Fruit fly (Drosophila melanogaster): ENCODE measurements around the gene ed.

Gene ed

DNA sequence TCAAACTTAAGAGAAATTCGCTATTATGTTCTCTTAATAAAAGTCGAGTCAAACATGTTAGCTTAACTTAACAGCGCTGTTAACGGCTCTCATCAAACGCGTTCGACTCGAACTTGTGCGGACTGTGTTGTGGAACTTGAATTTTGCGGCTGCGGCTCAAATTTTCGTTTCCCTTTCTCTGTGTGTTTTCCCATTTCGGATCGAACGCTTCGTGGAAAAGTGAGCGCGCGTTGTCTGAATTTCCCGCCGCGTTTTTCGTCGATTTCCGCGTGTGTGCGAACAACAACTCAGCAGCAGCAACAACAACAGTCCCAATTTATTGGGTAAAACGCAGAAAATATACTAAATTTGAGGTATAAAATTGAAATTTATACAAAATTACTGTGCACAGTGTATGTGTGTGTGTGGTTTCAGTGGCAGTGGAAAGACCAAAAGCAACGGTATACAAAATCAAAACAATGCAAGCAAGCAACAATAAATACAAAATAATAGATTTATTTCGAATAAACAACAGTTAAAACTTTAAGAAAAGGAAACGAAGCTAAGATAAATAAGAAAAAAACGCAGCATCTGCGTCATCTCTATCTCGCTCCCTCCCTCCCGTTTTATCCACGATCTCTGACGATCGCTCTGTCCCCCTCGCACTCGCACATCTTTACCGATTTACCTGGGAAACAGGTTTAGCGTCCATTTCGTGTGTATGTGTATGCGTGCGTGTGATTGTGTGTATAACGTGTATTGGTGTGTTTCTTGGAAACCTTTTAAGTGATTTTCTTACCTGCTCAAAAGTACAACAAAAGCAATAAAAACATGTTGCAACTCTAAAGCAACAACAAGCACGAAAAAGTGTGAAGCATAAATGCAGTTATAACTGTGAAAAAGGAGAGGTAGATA lies at the start of gene ed:
ed (plus strand) TSS at position 175 of the 894 bp plus-strand sequence.
- TF ChIP-seq CTCF (optimal IDR thresholded peaks at IDR 0.05) (no peak), CG8478 (optimal IDR thresholded peaks at IDR 0.05) (no peak)

DNA sequence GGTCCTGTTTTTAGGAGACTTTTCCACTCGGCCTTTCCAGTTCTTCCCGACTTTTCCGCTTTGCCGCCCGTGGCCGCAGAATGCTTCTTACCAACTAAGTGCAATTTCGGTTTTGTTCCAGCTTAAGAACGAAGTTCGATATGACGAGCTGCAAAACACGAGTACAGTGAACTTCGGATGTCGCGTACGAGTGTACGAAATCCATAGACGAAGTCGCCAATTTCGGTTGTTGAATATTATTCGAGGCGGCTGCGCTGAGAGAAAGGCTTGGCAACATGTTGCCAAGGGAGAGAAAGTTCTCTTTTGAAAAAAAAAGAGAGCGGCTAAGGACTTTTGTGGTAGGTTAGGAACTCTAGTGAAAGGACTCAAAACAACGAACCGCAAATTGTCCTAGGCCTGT lies 39.5 kb upstream of the ed start, which contains the start of gene fred:
fred (minus strand) TSS at position 76 of the 400 bp plus-strand sequence.
- TF ChIP-seq CTCF (optimal IDR thresholded peaks at IDR 0.05) (no peak), CG8478 (optimal IDR thresholded peaks at IDR 0.05) (no peak)

DNA sequence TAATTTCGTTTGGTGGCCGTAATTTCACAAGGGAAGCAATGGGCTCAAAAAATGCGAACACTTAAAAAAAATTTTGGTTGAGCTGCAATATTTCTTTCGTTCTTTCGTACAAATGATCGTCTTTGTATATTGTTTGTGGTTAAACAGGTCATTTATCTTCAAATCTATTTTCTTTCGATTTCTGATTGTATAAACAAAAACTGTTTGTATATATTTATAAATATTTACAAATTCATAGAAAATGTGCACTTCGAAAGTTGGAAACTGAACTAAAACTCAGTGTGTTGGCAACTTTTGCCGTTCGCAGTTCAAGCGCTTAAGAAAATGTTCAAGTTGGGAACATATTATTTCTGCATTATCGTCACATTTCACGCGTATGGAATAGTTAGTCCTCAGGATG lies 31.5 kb upstream of the ed start, which contains the start of gene CG43797:
CG43797 (plus strand) TSS at position 301 of the 400 bp plus-strand sequence.
- TF ChIP-seq CTCF (optimal IDR thresholded peaks at IDR 0.05) (no peak), CG8478 (optimal IDR thresholded peaks at IDR 0.05) (no peak)

DNA sequence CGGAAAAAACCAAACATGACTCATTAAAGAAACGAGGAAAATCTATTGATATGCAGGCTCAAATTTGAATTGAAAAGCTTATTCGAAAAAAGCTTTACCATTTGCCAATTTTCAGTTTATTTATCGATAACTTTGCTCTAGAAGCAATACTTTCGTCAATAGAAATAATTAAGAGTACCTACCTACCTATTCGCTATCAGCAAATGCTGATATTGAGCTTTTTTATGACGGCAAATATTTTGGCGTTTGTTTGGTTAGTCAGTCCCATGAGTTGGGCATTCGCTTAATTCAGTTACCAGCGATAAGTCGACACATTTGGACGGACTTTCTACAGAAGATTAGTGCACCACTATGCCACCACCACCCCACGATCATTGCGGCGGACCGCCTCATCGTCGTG lies 27.4 kb upstream of the ed start, which contains the start of gene CG34176:
CG34176 (plus strand) TSS at position 301 of the 400 bp plus-strand sequence.
- TF ChIP-seq CTCF (optimal IDR thresholded peaks at IDR 0.05) (no peak), CG8478 (optimal IDR thresholded peaks at IDR 0.05) (no peak)

DNA sequence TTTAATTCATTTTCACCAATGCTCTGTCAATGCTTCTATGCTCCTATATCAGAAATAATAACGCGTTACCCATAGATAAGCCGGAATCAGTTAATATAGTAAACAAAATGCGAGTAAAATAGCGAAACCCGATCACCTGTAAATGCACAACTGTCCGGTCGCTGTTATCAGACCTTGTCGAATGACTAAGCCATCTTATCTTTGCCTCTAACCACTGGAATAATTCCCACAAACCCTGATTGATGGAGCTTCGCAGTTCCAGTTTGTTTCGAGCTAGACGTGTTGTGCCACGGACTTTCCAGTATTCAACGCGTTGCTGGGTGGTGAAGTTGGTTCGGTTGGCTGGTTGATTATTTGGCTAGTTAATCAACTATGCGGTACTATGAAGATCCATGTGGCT lies 26.5 kb upstream of the ed start, which contains the start of gene CG15422:
CG15422 (plus strand) TSS at position 301 of the 400 bp plus-strand sequence.
- TF ChIP-seq CG8478 (optimal IDR thresholded peaks at IDR 0.05) (no peak), CTCF (optimal IDR thresholded peaks at IDR 0.05) (no peak)

DNA sequence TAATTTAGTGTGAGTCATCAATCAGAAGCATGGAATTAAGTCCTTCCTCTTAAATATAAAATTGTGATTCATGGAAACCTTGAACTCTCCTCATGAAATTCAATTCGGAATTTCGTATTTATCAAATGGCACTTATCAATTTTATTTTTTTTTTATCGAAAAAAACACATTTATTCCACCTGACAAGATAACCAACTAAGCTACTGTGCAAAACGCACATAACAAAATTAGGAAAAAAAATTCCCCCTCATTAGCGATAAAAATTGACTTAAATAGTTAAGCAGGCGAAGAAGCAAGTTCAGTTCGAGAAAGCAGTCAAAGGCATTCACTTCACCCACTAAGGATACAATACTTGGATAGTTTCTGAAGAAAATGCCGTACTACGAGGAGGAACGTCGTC lies 25.4 kb upstream of the ed start, which contains the start of gene CG15423:
CG15423 (plus strand) TSS at position 301 of the 400 bp plus-strand sequence.
- TF ChIP-seq CTCF (optimal IDR thresholded peaks at IDR 0.05) (no peak), CG8478 (optimal IDR thresholded peaks at IDR 0.05) (no peak)

DNA sequence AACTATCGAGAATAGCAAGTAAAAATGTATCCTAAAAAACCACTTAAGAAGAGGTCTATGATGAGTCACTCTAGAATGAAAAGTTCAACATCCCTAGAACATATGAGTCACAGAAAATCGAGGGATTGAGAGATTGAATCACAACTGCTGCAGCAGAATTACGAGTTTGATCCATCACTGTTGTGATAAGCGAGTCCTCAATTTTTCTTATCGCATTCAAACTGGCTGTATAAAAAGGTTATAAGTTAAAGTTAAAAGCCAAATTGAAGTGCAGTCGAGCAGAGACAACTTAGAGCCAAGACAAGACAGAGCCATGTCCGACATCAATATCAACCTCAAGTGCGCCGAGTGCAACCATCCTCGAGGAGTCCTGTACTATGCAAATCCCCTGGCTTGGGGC lies 23.8 kb upstream of the ed start, which contains the start of gene CG43773:
CG43773 (plus strand) TSS at position 301 of the 400 bp plus-strand sequence.
- TF ChIP-seq CTCF (optimal IDR thresholded peaks at IDR 0.05), result no peak
- no peak for TF ChIP-seq CG8478 (optimal IDR thresholded peaks at IDR 0.05)

DNA sequence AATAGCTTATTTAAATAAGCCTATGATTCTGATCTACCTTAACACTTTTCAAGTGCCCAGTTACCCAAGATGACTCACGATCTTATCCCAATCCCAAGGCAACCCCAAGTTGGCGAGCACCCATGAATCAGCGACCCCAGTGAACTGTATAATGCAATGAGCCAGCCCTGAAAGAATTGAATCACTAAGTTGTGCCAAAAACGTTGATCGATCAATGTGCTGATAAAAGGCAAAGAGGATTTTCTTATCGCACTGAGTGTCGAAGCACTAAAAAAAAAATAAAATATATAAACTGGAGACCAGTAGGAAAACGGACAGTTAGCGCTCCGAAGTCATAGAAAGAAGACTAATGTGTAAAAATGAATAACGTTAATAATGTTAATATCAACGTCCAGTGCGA lies 22.8 kb upstream of the ed start, which contains the start of gene CG43774:
CG43774 (plus strand) TSS at position 301 of the 400 bp plus-strand sequence.
- TF ChIP-seq CTCF (optimal IDR thresholded peaks at IDR 0.05), result no peak

DNA sequence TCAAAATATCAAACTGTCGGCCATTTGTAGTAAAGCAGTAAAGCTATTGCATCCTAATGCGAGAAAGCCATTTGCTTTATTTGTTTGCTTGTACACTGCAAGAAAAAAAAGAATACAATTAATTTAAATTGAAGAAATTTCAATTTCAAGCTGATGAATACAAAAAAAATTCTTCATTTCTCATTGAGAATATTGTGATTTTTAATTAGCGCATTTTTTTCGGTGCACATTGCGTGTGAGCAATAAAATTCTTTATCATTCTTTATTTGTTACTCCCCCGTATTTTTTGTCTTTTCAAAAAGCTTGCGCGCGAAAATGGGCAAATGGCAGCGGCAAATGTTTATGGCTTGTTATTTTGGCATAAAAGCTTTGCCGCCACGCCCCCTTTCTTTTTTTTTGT lies 19.1 kb upstream of the ed start:
- TF ChIP-seq CG8478 (optimal IDR thresholded peaks at IDR 0.05) (no peak), CTCF (optimal IDR thresholded peaks at IDR 0.05) (no peak)

DNA sequence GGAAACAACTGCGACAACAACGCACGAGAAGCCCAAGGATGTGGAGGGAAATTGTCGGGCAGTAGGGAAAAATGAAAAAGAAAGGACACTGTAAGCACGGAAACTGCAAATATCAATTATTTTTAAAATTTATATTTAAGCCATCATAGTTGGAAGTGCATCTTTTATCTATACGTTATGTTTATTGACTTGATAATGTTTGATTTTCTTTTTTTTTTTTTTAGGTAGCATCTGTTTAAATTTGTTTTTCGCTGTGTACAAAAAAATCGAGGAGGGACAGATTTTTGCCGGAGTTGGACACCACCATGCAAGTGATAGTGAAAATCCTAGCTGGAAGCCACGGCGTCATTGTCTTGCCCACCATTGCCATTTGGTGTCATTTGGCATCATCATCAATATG lies 12.0 kb upstream of the ed start:
- TF ChIP-seq CG8478 (optimal IDR thresholded peaks at IDR 0.05), result no peak
- TF ChIP-seq CTCF (optimal IDR thresholded peaks at IDR 0.05), result no peak

DNA sequence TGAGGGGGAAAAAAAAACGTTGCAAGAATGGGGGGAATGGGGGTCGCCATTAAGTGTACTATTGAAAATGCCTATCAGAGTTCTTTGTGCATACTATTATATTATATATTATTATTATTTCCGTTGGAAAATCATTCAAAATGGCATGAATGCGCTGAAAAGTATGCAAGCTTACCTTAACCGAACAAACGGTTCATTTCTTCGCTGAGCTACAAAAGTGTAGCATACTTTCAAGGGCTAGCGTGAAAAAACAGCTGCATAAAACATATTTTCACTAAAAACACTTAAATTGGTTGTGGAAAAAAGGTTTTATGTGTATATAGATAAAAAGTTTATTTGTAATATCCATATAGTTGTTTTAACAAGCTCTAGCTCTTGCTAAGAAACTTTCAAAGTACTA lies 11.4 kb upstream of the ed start:
- peak in 1 of 2 experiments; percentile 41 for TF ChIP-seq CTCF (optimal IDR thresholded peaks at IDR 0.05)
- no peak for TF ChIP-seq CG8478 (optimal IDR thresholded peaks at IDR 0.05)

DNA sequence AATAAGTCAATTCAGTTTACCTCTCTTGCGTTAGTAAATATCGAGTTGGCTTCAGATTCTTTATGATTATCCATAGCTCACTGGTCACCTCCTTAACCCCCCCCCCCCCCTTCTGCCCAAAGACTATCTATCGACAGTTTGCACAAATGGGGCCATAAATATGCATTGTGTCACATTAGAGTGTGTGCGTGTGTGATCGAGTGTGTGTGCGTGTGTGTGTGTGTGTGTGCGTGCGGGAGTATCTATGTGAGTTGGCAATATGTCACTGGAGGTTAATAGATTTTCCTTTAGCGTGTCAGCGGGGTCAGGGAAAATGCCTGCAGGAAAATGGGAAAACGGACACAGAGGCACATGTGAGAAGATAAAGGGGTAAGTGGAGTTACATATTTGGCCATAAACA lies 11.0 kb upstream of the ed start:
- TF ChIP-seq CG8478 (optimal IDR thresholded peaks at IDR 0.05), result no peak
- no peak for TF ChIP-seq CTCF (optimal IDR thresholded peaks at IDR 0.05)

DNA sequence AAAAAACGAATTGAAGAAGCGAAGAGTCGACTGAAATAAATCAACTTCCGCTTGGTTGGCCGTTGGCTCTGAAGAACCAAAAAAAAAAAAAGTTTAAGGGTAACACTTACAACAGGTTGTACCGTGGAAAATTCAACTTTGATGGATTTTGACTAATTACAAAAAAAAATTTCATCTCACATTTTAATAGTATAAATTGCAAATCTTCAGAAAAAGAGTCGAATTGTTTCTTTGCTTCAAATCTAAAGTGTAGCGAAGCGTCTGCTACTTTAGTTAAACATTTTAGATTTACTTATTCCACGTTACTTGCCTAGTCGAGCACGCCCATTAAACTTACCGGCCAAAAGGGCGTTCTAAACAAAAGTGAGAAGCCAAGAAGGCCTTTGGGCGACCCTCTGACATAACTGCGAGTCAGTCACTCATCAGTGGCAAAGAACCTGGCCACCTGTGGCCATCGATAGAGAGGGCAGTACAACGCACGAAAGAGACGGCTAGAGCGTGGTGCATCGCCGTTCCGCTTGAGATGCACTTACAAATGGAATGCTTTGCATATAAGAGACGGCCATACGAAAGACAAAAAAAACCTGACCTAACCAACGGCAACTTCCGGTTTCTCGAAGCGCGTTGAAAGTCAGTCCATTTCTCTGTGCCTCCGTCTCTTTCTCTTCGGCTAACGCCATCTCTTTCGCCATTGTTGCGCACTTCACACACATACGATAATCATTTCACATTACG lies 9.4 kb upstream of the ed start:
- TF ChIP-seq CG8478 (optimal IDR thresholded peaks at IDR 0.05), result no peak

DNA sequence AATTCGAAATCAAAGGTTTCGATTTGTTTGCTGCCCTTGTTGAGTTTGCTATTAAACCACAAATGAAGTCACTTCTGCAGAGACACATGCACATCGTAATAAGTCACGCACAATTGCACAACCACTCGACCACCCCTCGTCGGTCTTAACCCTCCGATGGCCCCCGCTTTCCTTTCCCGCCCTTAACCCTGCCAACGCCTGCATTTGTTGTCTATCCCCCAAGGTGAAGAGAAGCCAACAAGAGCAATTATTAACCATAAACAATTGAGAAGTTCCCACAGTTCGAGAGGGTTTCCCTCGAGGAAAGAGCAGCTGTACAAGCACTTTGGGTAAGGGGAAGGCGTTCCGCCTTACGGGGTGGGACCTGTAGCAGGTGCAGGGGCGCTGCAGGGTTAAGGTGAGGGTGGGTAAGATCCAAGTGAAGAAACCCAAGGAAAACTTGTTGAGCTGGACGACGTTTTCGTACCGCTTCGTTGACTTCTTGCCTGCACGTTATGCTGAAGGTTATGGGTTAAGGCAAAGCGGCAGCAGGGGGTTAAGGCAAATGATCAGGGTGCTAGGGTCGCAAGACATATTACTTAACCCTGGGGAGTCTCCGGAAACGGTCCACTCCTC lies 7.8 kb upstream of the ed start:
- no peak for TF ChIP-seq CTCF (optimal IDR thresholded peaks at IDR 0.05)
- TF ChIP-seq CG8478 (optimal IDR thresholded peaks at IDR 0.05), result no peak

DNA sequence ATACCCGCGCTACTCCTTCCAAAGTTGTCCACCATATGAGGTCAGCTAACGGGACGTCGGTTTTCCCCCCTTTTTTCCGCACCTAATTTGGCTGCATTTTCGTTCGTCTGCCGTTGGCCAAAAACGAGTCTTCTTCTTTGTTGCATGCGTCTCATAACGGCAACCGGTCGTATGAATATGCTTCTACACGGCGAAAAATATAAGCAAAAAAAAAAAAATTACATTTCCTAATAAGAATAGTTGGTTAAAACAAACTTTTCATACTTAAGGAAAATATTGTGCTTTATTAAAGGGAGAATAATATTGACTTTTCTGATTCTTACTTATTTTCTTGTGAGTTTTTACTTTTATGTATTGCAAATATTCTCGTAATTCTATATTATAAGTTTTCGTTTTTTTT lies 6.1 kb upstream of the ed start:
- TF ChIP-seq CTCF (optimal IDR thresholded peaks at IDR 0.05) (no peak), CG8478 (optimal IDR thresholded peaks at IDR 0.05) (no peak)
